Worm (Caenorhabditis elegans) whole organism, young adult: ENCODE results near the gene W06D12.6.

Source experiments
- B0261.1 ChIP-seq: sonication (generic microtip); optimal IDR thresholded peaks from 2 replicates; lab custom pipeline; 2016; ENCODE audit warnings: mild to moderate bottlenecking, missing genetic modification characterization, moderate library complexity, missing compliant biosample characterization
- D2030.7 ChIP-seq: fragments of 200-800 bp; sonication (Bioruptor generic); IDR thresholded peaks from 2 replicates; pipeline ENCODE4 v1.3.6; 2022; ENCODE audit warnings: missing genetic modification reagents, missing genetic modification characterization, missing compliant biosample characterization
- F23B12.7 ChIP-seq: sonication (generic microtip); optimal IDR thresholded peaks from 2 replicates; lab custom pipeline; 2017; ENCODE audit warnings: missing genetic modification characterization, mild to moderate bottlenecking, missing compliant biosample characterization, antibody characterized with exemption, moderate library complexity; ENCODE audit not compliant: insufficient read depth
- F33H1.4 ChIP-seq: fragments of 200-800 bp; sonication (Bioruptor generic); IDR thresholded peaks from 2 replicates; pipeline ENCODE4 v1.3.6; 2022; ENCODE audit warnings: missing genetic modification reagents, missing genetic modification characterization, missing compliant biosample characterization
- F37B4.10 ChIP-seq: fragments of 200-800 bp; sonication (Bioruptor generic); IDR thresholded peaks from 2 replicates; pipeline ENCODE4 v1.3.6; 2022; ENCODE audit warnings: missing genetic modification characterization, missing compliant biosample characterization
- F39B2.1 ChIP-seq: fragments of 200-800 bp; sonication (Bioruptor generic); IDR thresholded peaks from 2 replicates; pipeline ENCODE4 v1.3.6; 2022; ENCODE audit warnings: missing genetic modification reagents, missing genetic modification characterization, missing compliant biosample characterization
- T07F8.4 ChIP-seq: sonication (generic microtip); optimal IDR thresholded peaks from 2 replicates; lab custom pipeline; 2016; ENCODE audit warnings: mild to moderate bottlenecking, missing genetic modification characterization, moderate library complexity, missing compliant biosample characterization
- Y53F4B.3 ChIP-seq: fragments of 200-800 bp; sonication (Bioruptor generic); IDR thresholded peaks from 2 replicates; pipeline ENCODE4 v1.3.6; 2022; ENCODE audit warnings: missing genetic modification reagents, missing genetic modification characterization, missing compliant biosample characterization
- Y79H2A.3 ChIP-seq: fragments of 200-800 bp; sonication (Bioruptor generic); conservative IDR thresholded peaks from 2 replicates; pipeline ENCODE4 v1.3.6; 2022; ENCODE audit warnings: missing genetic modification reagents, missing genetic modification characterization, missing compliant biosample characterization
- Y95B8A.8 ChIP-seq: fragments of 200-800 bp; sonication (Bioruptor generic); IDR thresholded peaks from 2 replicates; pipeline ENCODE4 v1.3.6; 2022; ENCODE audit warnings: missing genetic modification reagents, missing genetic modification characterization, missing compliant biosample characterization
- ZK185.1 ChIP-seq: sonication (generic microtip); optimal IDR thresholded peaks from 2 replicates; lab custom pipeline; 2016; ENCODE audit warnings: mild to moderate bottlenecking, missing genetic modification characterization, missing compliant biosample characterization; ENCODE audit not compliant: poor library complexity, severe bottlenecking
- akir-1 ChIP-seq: fragments of 200-800 bp; sonication (Bioruptor generic); optimal IDR thresholded peaks from 2 replicates; lab custom pipeline; 2018; ENCODE audit warnings: mild to moderate bottlenecking, missing genetic modification characterization, moderate library complexity, missing compliant biosample characterization
- ama-1 ChIP-seq, 3 experiments: fragments of 150-350 bp in 1 of 3; sonication (generic microtip) in 2 of 3; optimal IDR thresholded peaks; 2 replicates each; lab custom pipeline; 2014 to 2018; ENCODE audit warnings: missing biosample characterization in 2 of 3, missing genetic modification characterization in 2 of 3, missing genetic modification reagents in 2 of 3
- atf-7 ChIP-seq: sonication (generic microtip); optimal IDR thresholded peaks from 2 replicates; lab custom pipeline; 2017; ENCODE audit warnings: mild to moderate bottlenecking, missing genetic modification characterization, missing compliant biosample characterization
- attf-3 ChIP-seq: fragments of 200-800 bp; sonication (Bioruptor generic); conservative IDR thresholded peaks from 2 replicates; pipeline ENCODE4 v1.3.6; 2022; ENCODE audit warnings: missing genetic modification reagents, missing genetic modification characterization, missing compliant biosample characterization
- attf-5 ChIP-seq: fragments of 200-800 bp; sonication (Bioruptor generic); optimal IDR thresholded peaks from 2 replicates; lab custom pipeline; 2018; ENCODE audit warnings: mild to moderate bottlenecking, missing genetic modification characterization, missing compliant biosample characterization
- bed-1 ChIP-seq: fragments of 200-800 bp; sonication (Bioruptor generic); IDR thresholded peaks from 2 replicates; pipeline ENCODE4 v1.3.6; 2022; ENCODE audit warnings: missing genetic modification reagents, missing genetic modification characterization, missing compliant biosample characterization
- ccch-3 ChIP-seq: fragments of 200-800 bp; sonication (Bioruptor generic); optimal IDR thresholded peaks from 2 replicates; lab custom pipeline; 2018; ENCODE audit warnings: mild to moderate bottlenecking, missing genetic modification characterization, missing compliant biosample characterization
- cebp-1 ChIP-seq, 2 experiments: fragments of 200-800 bp in 1 of 2; sonication (Bioruptor generic) in 1 of 2; sonication (generic microtip) in 1 of 2; IDR thresholded peaks in 1 of 2; optimal IDR thresholded peaks in 1 of 2; 2 replicates each; pipeline versions ENCODE4 v1.3.6 to Lab custom; 2017 to 2022; ENCODE audit warnings: missing compliant biosample characterization in 2 of 2, missing genetic modification characterization in 2 of 2, mild to moderate bottlenecking in 1 of 2, missing genetic modification reagents in 1 of 2, moderate library complexity in 1 of 2
- cebp-2 ChIP-seq: fragments of 200-800 bp; sonication (Bioruptor generic); IDR thresholded peaks from 2 replicates; pipeline ENCODE4 v1.3.6; 2022; ENCODE audit warnings: missing genetic modification characterization, missing compliant biosample characterization
- ceh-58 ChIP-seq: fragments of 200-800 bp; sonication (Bioruptor generic); IDR thresholded peaks from 2 replicates; pipeline ENCODE4 v1.3.6; 2022; ENCODE audit warnings: missing genetic modification characterization, missing compliant biosample characterization
- ceh-91 ChIP-seq: fragments of 200-800 bp; sonication (Bioruptor generic); IDR thresholded peaks from 2 replicates; pipeline ENCODE4 v1.3.6; 2022; ENCODE audit warnings: missing genetic modification reagents, missing genetic modification characterization, missing compliant biosample characterization
- dpff-1 ChIP-seq: sonication (generic microtip); optimal IDR thresholded peaks from 2 replicates; lab custom pipeline; 2017; ENCODE audit warnings: mild to moderate bottlenecking, missing genetic modification characterization, missing compliant biosample characterization
- egrh-3 ChIP-seq: fragments of 200-800 bp; sonication (Bioruptor generic); IDR thresholded peaks from 2 replicates; pipeline ENCODE4 v1.3.6; 2022; ENCODE audit warnings: missing genetic modification reagents, missing genetic modification characterization, missing compliant biosample characterization
- ets-4 ChIP-seq: fragments of 200-800 bp; sonication (Bioruptor generic); optimal IDR thresholded peaks from 2 replicates; lab custom pipeline; 2018; ENCODE audit warnings: mild to moderate bottlenecking, missing genetic modification characterization, missing compliant biosample characterization
- fkh-3 ChIP-seq: sonication (generic microtip); optimal IDR thresholded peaks from 2 replicates; lab custom pipeline; 2016; ENCODE audit warnings: mild to moderate bottlenecking, missing genetic modification characterization, missing compliant biosample characterization
- him-1 ChIP-seq: sonication (generic microtip); optimal IDR thresholded peaks from 2 replicates; lab custom pipeline; 2016; ENCODE audit warnings: missing genotype, missing genetic modification reagents, missing genetic modification characterization, missing compliant biosample characterization
- hmg-20 ChIP-seq: fragments of 200-800 bp; sonication (Bioruptor generic); IDR thresholded peaks from 2 replicates; pipeline ENCODE4 v1.3.6; 2022; ENCODE audit warnings: missing genetic modification reagents, missing genetic modification characterization, missing compliant biosample characterization
- hrde-1 ChIP-seq: sonication (generic microtip); optimal IDR thresholded peaks from 2 replicates; lab custom pipeline; 2016; ENCODE audit warnings: missing genetic modification characterization, mild to moderate bottlenecking, missing compliant biosample characterization, moderate library complexity, missing genotype, missing genetic modification reagents, borderline replicate concordance
- hsf-1 ChIP-seq: fragments of 200-800 bp; sonication (Bioruptor generic); IDR thresholded peaks from 2 replicates; pipeline ENCODE4 v1.3.6; 2022; ENCODE audit warnings: missing genetic modification reagents, missing genetic modification characterization, missing compliant biosample characterization
- lin-26 ChIP-seq: fragments of 200-800 bp; sonication (Bioruptor generic); IDR thresholded peaks from 2 replicates; pipeline ENCODE4 v1.3.6; 2022; ENCODE audit warnings: missing genetic modification reagents, missing genetic modification characterization, missing compliant biosample characterization
- lin-54 ChIP-seq: fragments of 200-800 bp; sonication (Bioruptor generic); optimal IDR thresholded peaks from 2 replicates; lab custom pipeline; 2018; ENCODE audit warnings: mild to moderate bottlenecking, missing genetic modification characterization, missing compliant biosample characterization
- mes-4 ChIP-seq: sonication (generic microtip); optimal IDR thresholded peaks from 2 replicates; lab custom pipeline; 2016; ENCODE audit warnings: missing genotype, missing genetic modification characterization, missing compliant biosample characterization
- nfya-1 ChIP-seq: sonication (generic microtip); optimal IDR thresholded peaks from 2 replicates; lab custom pipeline; 2017; ENCODE audit warnings: antibody characterized with exemption, missing compliant biosample characterization, missing genetic modification characterization, borderline replicate concordance; ENCODE audit not compliant: insufficient read depth
- nhr-80 ChIP-seq: sonication (generic microtip); optimal IDR thresholded peaks from 2 replicates; lab custom pipeline; 2016; ENCODE audit warnings: missing genetic modification characterization, missing compliant biosample characterization
- pha-4 ChIP-seq: fragments of 150-350 bp; sonication (generic microtip); optimal IDR thresholded peaks from 2 replicates; lab custom pipeline; 2014; ENCODE audit warnings: missing biosample characterization, missing genetic modification reagents, missing genetic modification characterization
- rpc-1 ChIP-seq, 2 experiments: fragments of 150-350 bp in 1 of 2; sonication (generic microtip) in 1 of 2; optimal IDR thresholded peaks; 2 replicates each; lab custom pipeline; 2014 to 2018; ENCODE audit warnings: missing biosample characterization in 1 of 2, missing genetic modification characterization in 1 of 2, missing genetic modification reagents in 1 of 2, missing genotype in 1 of 2
- sea-2 ChIP-seq: fragments of 200-800 bp; sonication (Bioruptor generic); IDR thresholded peaks from 2 replicates; pipeline ENCODE4 v1.3.6; 2022; ENCODE audit warnings: missing genetic modification characterization, missing compliant biosample characterization
- snpc-4 ChIP-seq, 5 experiments: fragments of 150-350 bp in 1 of 5; sonication (generic microtip) in 4 of 5; optimal IDR thresholded peaks; 2 replicates each; lab custom pipeline; 2014 to 2018; ENCODE audit warnings: missing genetic modification characterization in 5 of 5, missing biosample characterization in 3 of 5, antibody characterized with exemption in 2 of 5, mild to moderate bottlenecking in 2 of 5, missing compliant biosample characterization in 2 of 5, missing genotype in 2 of 5, moderate library complexity in 2 of 5, missing genetic modification reagents in 1 of 5
- tbp1 ChIP-seq: fragments of 200-800 bp; sonication (Bioruptor generic); optimal IDR thresholded peaks from 2 replicates; lab custom pipeline; 2018; ENCODE audit warnings: mild to moderate bottlenecking, missing genetic modification characterization, missing compliant biosample characterization
- tbx-9 ChIP-seq: sonication (generic microtip); optimal IDR thresholded peaks from 2 replicates; lab custom pipeline; 2016; ENCODE audit warnings: borderline replicate concordance, missing genetic modification characterization, inconsistent platforms, missing compliant biosample characterization
- unc-130 ChIP-seq: sonication (generic microtip); optimal IDR thresholded peaks from 2 replicates; lab custom pipeline; 2016; ENCODE audit warnings: missing genetic modification reagents, missing genetic modification characterization, missing compliant biosample characterization
- zfh-2 ChIP-seq: fragments of 200-800 bp; sonication (Bioruptor generic); conservative IDR thresholded peaks from 2 replicates; pipeline ENCODE4 v1.3.6; 2022; ENCODE audit warnings: missing genetic modification reagents, missing genetic modification characterization, missing compliant biosample characterization
- zim-3 ChIP-seq: sonication (generic microtip); optimal IDR thresholded peaks from 2 replicates; lab custom pipeline; 2017; ENCODE audit warnings: mild to moderate bottlenecking, missing genetic modification characterization, moderate library complexity, missing compliant biosample characterization
- ztf-25 ChIP-seq: fragments of 200-800 bp; sonication (Bioruptor generic); IDR thresholded peaks from 2 replicates; pipeline ENCODE4 v1.3.6; 2022; ENCODE audit warnings: missing genetic modification reagents, missing genetic modification characterization, missing compliant biosample characterization
- ztf-26 ChIP-seq: sonication (generic microtip); optimal IDR thresholded peaks from 2 replicates; lab custom pipeline; 2017; ENCODE audit warnings: missing genetic modification characterization, missing compliant biosample characterization
- ztf-3 ChIP-seq: fragments of 200-800 bp; sonication (Bioruptor generic); optimal IDR thresholded peaks from 2 replicates; lab custom pipeline; 2018; ENCODE audit warnings: mild to moderate bottlenecking, missing genetic modification characterization, missing compliant biosample characterization

Gene W06D12.6

ce11 chrV:17721709-17722108 is 15.8 kb downstream of the W06D12.6 start (continued):
- TF ChIP-seq F37B4.10 (GFP tag; lab: Robert Waterston, UW) = no peak
- TF ChIP-seq rpc-1 (optimal IDR thresholded peaks at IDR 0.05; lab: Kevin White, UChicago) = no peak
- TF ChIP-seq rpc-1 (tag; optimal IDR thresholded peaks at IDR 0.05; lab: Kevin White, UChicago) = no peak
- peak; percentile 83 for TF ChIP-seq atf-7 (tag; lab: Kevin White, UChicago)
- no peak for TF ChIP-seq Y79H2A.3
- TF ChIP-seq fkh-3 (tag; lab: Kevin White, UChicago) = no peak
- no peak for TF ChIP-seq cebp-2
- TF ChIP-seq Y53F4B.3 (GFP tag; lab: Robert Waterston, UW) = no peak
- no peak for TF ChIP-seq F39B2.1 (GFP tag; lab: Robert Waterston, UW)
- no peak for TF ChIP-seq sea-2 (GFP tag; lab: Robert Waterston, UW)
- TF ChIP-seq zim-3 = no peak
- TF ChIP-seq egrh-3 (GFP tag; lab: Robert Waterston, UW) = no peak
- TF ChIP-seq nfya-1 (tag; lab: Kevin White, UChicago) = no peak
- peak; percentile 72; the same call in 1 of the 2 replicates for TF ChIP-seq Y95B8A.8
- TF ChIP-seq ceh-91 (GFP tag; lab: Robert Waterston, UW) = no peak
- TF ChIP-seq bed-1 (GFP tag; lab: Robert Waterston, UW) = no peak
- no peak for TF ChIP-seq ztf-25 (GFP tag; lab: Robert Waterston, UW)
- no peak for TF ChIP-seq ztf-3 (GFP tag; lab: Kevin White, UChicago)
- no peak for TF ChIP-seq F23B12.7
- TF ChIP-seq tbp1 (GFP tag; lab: Kevin White, UChicago) = peak; percentile 40
- TF ChIP-seq mes-4 (tag; lab: Kevin White, UChicago) = no peak
- TF ChIP-seq akir-1 (GFP tag; lab: Kevin White, UChicago) = no peak
- TF ChIP-seq ets-4 (GFP tag; lab: Kevin White, UChicago) = peak; percentile 49
- TF ChIP-seq hrde-1 (tag; lab: Kevin White, UChicago) = no peak
- no peak for TF ChIP-seq tbx-9
- TF ChIP-seq F33H1.4 = no peak
- TF ChIP-seq B0261.1 (tag; lab: Kevin White, UChicago) = no peak
- no peak for TF ChIP-seq ama-1 (optimal IDR thresholded peaks at IDR 0.05; lab: Kevin White, UChicago)
- no peak for TF ChIP-seq ama-1 (GFP tag; optimal IDR thresholded peaks at IDR 0.05; lab: Kevin White, UChicago)
- no peak for TF ChIP-seq ceh-58
- no peak for TF ChIP-seq D2030.7 (GFP tag; lab: Robert Waterston, UW)
- no peak for TF ChIP-seq snpc-4 (GFP tag; optimal IDR thresholded peaks at IDR 0.05; lab: Kevin White, UChicago)
- TF ChIP-seq snpc-4 (tag; optimal IDR thresholded peaks at IDR 0.05; lab: Kevin White, UChicago) = peak in 2 of 4 experiments; percentile 25 to 72
- peak; percentile 99 for TF ChIP-seq nhr-80 (tag; lab: Kevin White, UChicago)
- TF ChIP-seq lin-54 = no peak
- no peak for TF ChIP-seq ccch-3
- TF ChIP-seq attf-5 (GFP tag; lab: Kevin White, UChicago) = peak; percentile 12
- TF ChIP-seq zfh-2 (GFP tag; lab: Robert Waterston, UW) = no peak
- TF ChIP-seq unc-130 (GFP tag; lab: Kevin White, UChicago) = no peak
- TF ChIP-seq cebp-1 (GFP tag; IDR thresholded peaks at IDR 0.05; lab: Robert Waterston, UW) = peak; percentile 22; the same call in 1 of the 2 replicates
- TF ChIP-seq cebp-1 (tag; optimal IDR thresholded peaks at IDR 0.05; lab: Kevin White, UChicago) = peak; percentile 70
- TF ChIP-seq pha-4 (tag; lab: Kevin White, UChicago) = peak; percentile 30
- no peak for TF ChIP-seq T07F8.4 (tag; lab: Kevin White, UChicago)
- no peak for TF ChIP-seq hsf-1 (GFP tag; lab: Robert Waterston, UW)
- no peak for TF ChIP-seq lin-26
- TF ChIP-seq dpff-1 (tag; lab: Kevin White, UChicago) = no peak
- TF ChIP-seq ZK185.1 (tag; lab: Kevin White, UChicago) = no peak
- peak; percentile 15 for TF ChIP-seq ztf-26 (tag; lab: Kevin White, UChicago)
- no peak for TF ChIP-seq hmg-20 (GFP tag; lab: Robert Waterston, UW)
- TF ChIP-seq attf-3 (GFP tag; lab: Robert Waterston, UW) = no peak
- TF ChIP-seq him-1 (tag; lab: Kevin White, UChicago) = no peak
